Worm (Caenorhabditis elegans) whole organism, L4 larva: ENCODE results near the gene cdd-2.

ENCODE experiments used
- R02D3.7 ChIP-seq: fragments of 150-350 bp; sonication (generic microtip); optimal IDR thresholded peaks from 3 replicates; lab custom pipeline; 2014; ENCODE audit warnings: missing biosample characterization, missing genetic modification characterization
- Y75B8A.6 ChIP-seq: fragments of 200-800 bp; sonication (Bioruptor generic); IDR thresholded peaks from 2 replicates; pipeline ENCODE4 v1.3.6; 2022; ENCODE audit warnings: missing genetic modification reagents, missing genetic modification characterization, missing compliant biosample characterization
- ZK337.2 ChIP-seq: fragments of 200-800 bp; sonication (Bioruptor generic); IDR thresholded peaks from 2 replicates; pipeline ENCODE4 v1.3.6; 2022; ENCODE audit warnings: missing genetic modification reagents, missing genetic modification characterization, missing compliant biosample characterization
- ama-1 ChIP-seq: fragments of 150-350 bp; optimal IDR thresholded peaks from 2 replicates; lab custom pipeline; 2014; ENCODE audit warnings: inconsistent platforms, mixed read lengths
- dmd-9 ChIP-seq: fragments of 200-800 bp; sonication (Bioruptor generic); IDR thresholded peaks from 2 replicates; pipeline ENCODE4 v1.3.6; 2022; ENCODE audit warnings: missing genetic modification reagents, missing genetic modification characterization, missing compliant biosample characterization
- dpl-1 ChIP-seq: fragments of 150-350 bp; optimal IDR thresholded peaks from 2 replicates; lab custom pipeline; 2014; ENCODE audit warnings: missing biosample characterization, missing genetic modification reagents, missing genetic modification characterization
- lin-13 ChIP-seq: fragments of 150-350 bp; optimal IDR thresholded peaks from 2 replicates; lab custom pipeline; 2014; ENCODE audit warnings: missing biosample characterization, missing genetic modification reagents, missing genetic modification characterization
- lin-15B ChIP-seq: fragments of 150-350 bp; sonication (generic microtip); optimal IDR thresholded peaks from 3 replicates; lab custom pipeline; 2014; ENCODE audit warnings: missing biosample characterization, missing genetic modification characterization
- lir-3 ChIP-seq: sonication (generic microtip); optimal IDR thresholded peaks from 2 replicates; lab custom pipeline; 2016; ENCODE audit warnings: mild to moderate bottlenecking, missing genetic modification characterization, missing compliant biosample characterization
- nhr-6 ChIP-seq: fragments of 150-350 bp; optimal IDR thresholded peaks from 2 replicates; lab custom pipeline; 2014; ENCODE audit warnings: missing biosample characterization, missing genetic modification characterization
- nhr-76 ChIP-seq: fragments of 150-350 bp; optimal IDR thresholded peaks from 2 replicates; lab custom pipeline; 2014; ENCODE audit warnings: missing biosample characterization, missing genetic modification characterization
- pha-4 ChIP-seq, 2 experiments: fragments of 150-350 bp in 1 of 2; fragments of 200-800 bp in 1 of 2; sonication (Bioruptor generic) in 1 of 2; IDR thresholded peaks in 1 of 2; optimal IDR thresholded peaks in 1 of 2; 2 replicates each; pipeline versions ENCODE4 v1.3.6 to Lab custom; 2014 to 2022; ENCODE audit warnings: missing genetic modification characterization in 2 of 2, missing genetic modification reagents in 2 of 2, missing biosample characterization in 1 of 2, missing compliant biosample characterization in 1 of 2
- rbr-2 ChIP-seq: sonication (generic microtip); optimal IDR thresholded peaks from 2 replicates; lab custom pipeline; 2016; ENCODE audit warnings: missing genotype, missing genetic modification characterization, missing compliant biosample characterization
- skn-1 ChIP-seq: fragments of 150-350 bp; optimal IDR thresholded peaks from 2 replicates; lab custom pipeline; 2014; ENCODE audit warnings: missing biosample characterization, missing genetic modification characterization

DNA sequence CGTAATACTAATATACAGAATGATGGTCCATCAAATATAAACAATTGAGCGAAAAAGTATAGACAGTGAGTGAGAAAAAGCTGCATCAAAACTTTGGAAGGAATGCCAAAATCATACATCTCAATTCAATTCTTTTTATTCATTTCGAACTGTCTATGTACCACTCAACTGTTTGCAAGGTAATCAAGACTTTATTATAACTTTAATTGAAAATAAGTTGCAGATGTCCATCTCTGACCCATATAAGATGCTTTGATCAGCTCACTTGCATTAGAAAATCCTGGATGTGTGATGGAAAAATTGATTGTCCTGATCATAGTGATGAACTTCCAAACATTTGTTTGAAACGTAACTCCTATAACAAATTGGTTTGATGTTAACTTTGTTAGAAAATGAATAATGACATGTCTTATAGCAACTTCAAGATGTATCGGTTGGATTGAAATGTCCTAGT is 19.9 kb upstream of the cdd-2 start, which contains the start of gene F32E10.8:
- TF ChIP-seq skn-1 (no peak), nhr-76 (tag; lab: Kevin White, UChicago) (no peak), rbr-2 (tag; lab: Kevin White, UChicago) (no peak), ZK337.2 (GFP tag; lab: Robert Waterston, UW) (no peak), lir-3 (tag; lab: Kevin White, UChicago) (no peak), ama-1 (lab: Kevin White, UChicago) (no peak), R02D3.7 (tag; lab: Kevin White, UChicago) (no peak), dmd-9 (GFP tag; lab: Robert Waterston, UW) (no peak), pha-4 (GFP tag; IDR thresholded peaks at IDR 0.05; lab: Robert Waterston, UW) (no peak), pha-4 (tag; optimal IDR thresholded peaks at IDR 0.05; lab: Kevin White, UChicago) (no peak), dpl-1 (GFP tag; lab: Kevin White, UChicago) (no peak), lin-13 (no peak), nhr-6 (tag; lab: Kevin White, UChicago) (no peak), Y75B8A.6 (GFP tag; lab: Robert Waterston, UW) (no peak), lin-15B (no peak)
